Worm (Caenorhabditis elegans): ENCODE measurements around the gene twk-8.

- no peak for TF ChIP-seq pha-4 (tag; optimal IDR thresholded peaks at IDR 0.05)
- no peak for TF ChIP-seq nhr-25 (tag; optimal IDR thresholded peaks at IDR 0.05)
- no peak for TF ChIP-seq snpc-4 (tag; optimal IDR thresholded peaks at IDR 0.05)
- TF ChIP-seq unc-62 (GFP tag; optimal IDR thresholded peaks at IDR 0.05), result no peak
- no peak for TF ChIP-seq tbx-2 (tag; optimal IDR thresholded peaks at IDR 0.05)
- TF ChIP-seq lin-39 (tag; optimal IDR thresholded peaks at IDR 0.05), result no peak
Measured at ce11 chrIV:9053403-9053802, 28.8 kb upstream of the twk-8 start.
